Worm (Caenorhabditis elegans): ENCODE results near the gene dsl-2.

ce11 chrIV:1225596-1226232 lies 20.9 kb upstream of the dsl-2 start, which contains the start of gene W09G12.8:
- no peak for TF ChIP-seq T22C8.4 (GFP tag; IDR thresholded peaks at IDR 0.05)
- TF ChIP-seq flt-1 (GFP tag; IDR thresholded peaks at IDR 0.05): no peak
- TF ChIP-seq ztf-23 (GFP tag; IDR thresholded peaks at IDR 0.05): no peak
- TF ChIP-seq ref-1 (GFP tag; conservative IDR thresholded peaks at IDR 0.05): no peak
- no peak for TF ChIP-seq med-1 (GFP tag; optimal IDR thresholded peaks at IDR 0.05; ENCODE audit: insufficient read depth)

Data from whole organism, midembryonic.